Fruit fly (Drosophila melanogaster) whole organism, embryonic: ENCODE results near the gene CG15894.

ENCODE experiments used
- Antp ChIP-seq: fragments of 200-800 bp; sonication (Bioruptor generic); optimal IDR thresholded peaks from 3 replicates; lab custom pipeline; 2016; ENCODE audit warnings: missing biosample characterization, missing genetic modification characterization
- C15 ChIP-seq: fragments of 200-800 bp; sonication (Bioruptor generic); IDR thresholded peaks from 3 replicates; pipeline ENCODE4 v1.3.6; 2022; ENCODE audit warnings: missing biosample characterization, missing genetic modification characterization
- CG11560 ChIP-seq: fragments of 200-800 bp; sonication (Bioruptor generic); IDR thresholded peaks from 3 replicates; pipeline ENCODE4 v1.3.6; 2022; ENCODE audit warnings: missing biosample characterization, missing genetic modification characterization
- CG13894 ChIP-seq: fragments of 200-800 bp; sonication (Bioruptor generic); optimal IDR thresholded peaks from 3 replicates; lab custom pipeline; 2018; ENCODE audit warnings: missing biosample characterization, mild to moderate bottlenecking, missing genetic modification characterization, moderate library complexity
- CG15073 ChIP-seq: fragments of 200-800 bp; sonication (Bioruptor generic); optimal IDR thresholded peaks from 2 replicates; lab custom pipeline; 2016; ENCODE audit warnings: missing biosample characterization, missing genetic modification characterization
- CG15514 ChIP-seq: fragments of 200-800 bp; sonication (Bioruptor generic); optimal IDR thresholded peaks from 3 replicates; lab custom pipeline; 2017; ENCODE audit warnings: missing biosample characterization, missing genetic modification characterization, mild to moderate bottlenecking, moderate library complexity, missing genetic modification reagents
- CG16863 ChIP-seq: fragments of 200-800 bp; sonication (Bioruptor generic); optimal IDR thresholded peaks from 3 replicates; lab custom pipeline; 2016; ENCODE audit warnings: missing biosample characterization, missing genetic modification characterization
- CG18476 ChIP-seq: fragments of 200-800 bp; sonication (Bioruptor generic); optimal IDR thresholded peaks from 2 replicates; lab custom pipeline; 2016; ENCODE audit warnings: missing biosample characterization, mild to moderate bottlenecking, missing genetic modification characterization
- CG2202 ChIP-seq: fragments of 200-800 bp; sonication (Bioruptor generic); optimal IDR thresholded peaks from 2 replicates; lab custom pipeline; 2018; ENCODE audit warnings: missing biosample characterization, mild to moderate bottlenecking, missing genetic modification characterization
- CG3407 ChIP-seq: fragments of 200-800 bp; sonication (Bioruptor generic); optimal IDR thresholded peaks from 2 replicates; lab custom pipeline; 2018; ENCODE audit warnings: missing biosample characterization, mild to moderate bottlenecking, missing genetic modification characterization
- CG4282 ChIP-seq: fragments of 200-800 bp; sonication (Bioruptor generic); optimal IDR thresholded peaks from 2 replicates; lab custom pipeline; 2016; ENCODE audit warnings: missing biosample characterization, missing genetic modification characterization
- CG43689 ChIP-seq: fragments of 200-800 bp; sonication (Bioruptor generic); IDR thresholded peaks from 2 replicates; pipeline ENCODE4 v1.3.6; 2022; ENCODE audit warnings: missing biosample characterization, missing genetic modification characterization
- CG4617 ChIP-seq: fragments of 200-800 bp; sonication (Bioruptor generic); optimal IDR thresholded peaks from 3 replicates; lab custom pipeline; 2016; ENCODE audit warnings: missing biosample characterization, missing genetic modification characterization, borderline replicate concordance
- CG4730 ChIP-seq: fragments of 200-800 bp; sonication (Bioruptor generic); IDR thresholded peaks from 2 replicates; pipeline ENCODE4 v1.3.6; 2022; ENCODE audit warnings: missing biosample characterization, missing genetic modification characterization
- CG9437 ChIP-seq: fragments of 200-800 bp; sonication (Bioruptor generic); optimal IDR thresholded peaks from 2 replicates; lab custom pipeline; 2018; ENCODE audit warnings: missing biosample characterization, mild to moderate bottlenecking, missing genetic modification characterization
- CG9609 ChIP-seq: fragments of 200-800 bp; sonication (Bioruptor generic); optimal IDR thresholded peaks from 3 replicates; lab custom pipeline; 2016; ENCODE audit warnings: missing biosample characterization, missing genetic modification characterization
- CTCF ChIP-seq: fragments of 200-800 bp; sonication (Bioruptor generic); optimal IDR thresholded peaks from 2 replicates; lab custom pipeline; 2017; ENCODE audit warnings: missing biosample characterization, mild to moderate bottlenecking, missing genetic modification characterization, moderate library complexity
- CkIIα-i1 ChIP-seq: fragments of 200-800 bp; sonication (Bioruptor generic); IDR thresholded peaks from 2 replicates; pipeline ENCODE4 v1.3.6; 2022; ENCODE audit warnings: missing biosample characterization, missing genetic modification characterization
- Doc2 ChIP-seq: fragments of 200-800 bp; sonication (Bioruptor generic); IDR thresholded peaks from 2 replicates; pipeline ENCODE4 v1.3.6; 2022; ENCODE audit warnings: missing biosample characterization, missing genetic modification characterization
- E2f1 ChIP-seq: fragments of 200-800 bp; sonication (Bioruptor generic); IDR thresholded peaks from 2 replicates; pipeline ENCODE4 v1.3.6; 2022; ENCODE audit warnings: missing biosample characterization, missing genetic modification characterization
- HmgD ChIP-seq: fragments of 200-800 bp; sonication (Bioruptor generic); optimal IDR thresholded peaks from 3 replicates; lab custom pipeline; 2016; ENCODE audit warnings: missing biosample characterization, missing genetic modification characterization
- Lim3 ChIP-seq: fragments of 200-800 bp; sonication (Bioruptor generic); IDR thresholded peaks from 2 replicates; pipeline ENCODE4 v1.3.6; 2022; ENCODE audit warnings: missing biosample characterization, missing genetic modification characterization
- NFAT ChIP-seq: fragments of 200-800 bp; sonication (Bioruptor generic); IDR thresholded peaks from 2 replicates; pipeline ENCODE4 v1.3.6; 2022; ENCODE audit warnings: missing biosample characterization, missing genetic modification characterization
- Neu2 ChIP-seq: fragments of 200-800 bp; sonication (Bioruptor generic); optimal IDR thresholded peaks from 3 replicates; lab custom pipeline; 2016; ENCODE audit warnings: missing biosample characterization, missing genetic modification characterization, borderline replicate concordance
- Oli ChIP-seq: fragments of 200-800 bp; sonication (Bioruptor generic); optimal IDR thresholded peaks from 2 replicates; lab custom pipeline; 2018; ENCODE audit warnings: missing biosample characterization, mild to moderate bottlenecking, missing genetic modification characterization, moderate library complexity
- Opbp ChIP-seq: fragments of 200-800 bp; sonication (Bioruptor generic); IDR thresholded peaks from 3 replicates; pipeline ENCODE4 v1.3.6; 2022; ENCODE audit warnings: missing biosample characterization, missing genetic modification characterization; ENCODE audit not compliant: partially characterized antibody
- Ssrp ChIP-seq: fragments of 200-800 bp; sonication (Bioruptor generic); optimal IDR thresholded peaks from 2 replicates; lab custom pipeline; 2018; ENCODE audit warnings: missing biosample characterization, mild to moderate bottlenecking, missing genetic modification characterization, moderate library complexity
- Trl ChIP-seq, 3 experiments: fragments of >200 bp in 2 of 3; fragments of 200-800 bp in 1 of 3; sonication (Bioruptor generic) in 1 of 3; optimal IDR thresholded peaks; 2 replicates in 1 of 3; 3 replicates in 2 of 3; lab custom pipeline; 2016 to 2017; ENCODE audit warnings: missing biosample characterization in 1 of 3, missing genetic modification characterization in 1 of 3
- al ChIP-seq: fragments of 200-800 bp; sonication (Bioruptor generic); IDR thresholded peaks from 2 replicates; pipeline ENCODE4 v1.3.6; 2022; ENCODE audit warnings: missing biosample characterization, missing genetic modification characterization
- cato ChIP-seq: fragments of 200-800 bp; sonication (Bioruptor generic); optimal IDR thresholded peaks from 2 replicates; lab custom pipeline; 2016; ENCODE audit warnings: missing biosample characterization, missing genetic modification characterization, borderline replicate concordance
- chinmo ChIP-seq: fragments of 200-800 bp; sonication (Bioruptor generic); IDR thresholded peaks from 4 replicates; pipeline ENCODE4 v1.3.6; 2022; ENCODE audit warnings: missing biosample characterization, missing genetic modification characterization; ENCODE audit not compliant: partially characterized antibody
- croc ChIP-seq: fragments of 200-800 bp; sonication (Bioruptor generic); conservative IDR thresholded peaks from 3 replicates; pipeline ENCODE4 v1.3.6; 2022; ENCODE audit warnings: missing biosample characterization, missing genetic modification characterization
- crol ChIP-seq: fragments of 200-800 bp; sonication (Bioruptor generic); IDR thresholded peaks from 2 replicates; pipeline ENCODE4 v1.3.6; 2022; ENCODE audit warnings: missing biosample characterization, missing genetic modification characterization
- dimm ChIP-seq: fragments of 200-800 bp; sonication (Bioruptor generic); IDR thresholded peaks from 2 replicates; pipeline ENCODE4 v1.3.6; 2022; ENCODE audit warnings: missing biosample characterization, missing genetic modification characterization
- dmrt99B ChIP-seq: fragments of 200-800 bp; sonication (Bioruptor generic); optimal IDR thresholded peaks from 2 replicates; lab custom pipeline; 2018; ENCODE audit warnings: missing biosample characterization, mild to moderate bottlenecking, missing genetic modification characterization, moderate library complexity
- emc ChIP-seq: fragments of 200-800 bp; sonication (Bioruptor generic); optimal IDR thresholded peaks from 2 replicates; lab custom pipeline; 2016; ENCODE audit warnings: missing biosample characterization, missing genetic modification characterization
- esg ChIP-seq: fragments of 200-800 bp; sonication (Bioruptor generic); conservative IDR thresholded peaks from 2 replicates; pipeline ENCODE4 v1.3.6; 2022; ENCODE audit warnings: missing biosample characterization, missing genetic modification characterization
- fd64A ChIP-seq: fragments of 200-800 bp; sonication (Bioruptor generic); optimal IDR thresholded peaks from 3 replicates; lab custom pipeline; 2018; ENCODE audit warnings: missing biosample characterization, mild to moderate bottlenecking, missing genetic modification characterization
- gce ChIP-seq: fragments of 200-800 bp; sonication (Bioruptor generic); IDR thresholded peaks from 3 replicates; pipeline ENCODE4 v1.3.6; 2022; ENCODE audit warnings: missing biosample characterization, missing genetic modification characterization
- gsb-n ChIP-seq: fragments of 200-800 bp; sonication (Bioruptor generic); optimal IDR thresholded peaks from 3 replicates; lab custom pipeline; 2018; ENCODE audit warnings: missing biosample characterization, mild to moderate bottlenecking, missing genetic modification characterization
- lov ChIP-seq, 2 experiments: fragments of 200-800 bp in 1 of 2; fragments of >200 bp in 1 of 2; sonication (Bioruptor generic) in 1 of 2; IDR thresholded peaks in 1 of 2; optimal IDR thresholded peaks in 1 of 2; 2 replicates in 1 of 2; 3 replicates in 1 of 2; pipeline versions ENCODE4 v1.3.6 to Lab custom; 2017 to 2022; ENCODE audit warnings: missing biosample characterization in 1 of 2, missing genetic modification characterization in 1 of 2
- maf-S ChIP-seq: fragments of 200-800 bp; sonication (Bioruptor generic); optimal IDR thresholded peaks from 2 replicates; lab custom pipeline; 2016; ENCODE audit warnings: missing biosample characterization, missing genetic modification characterization
- pb ChIP-seq: fragments of 200-800 bp; sonication (Bioruptor generic); optimal IDR thresholded peaks from 3 replicates; lab custom pipeline; 2016; ENCODE audit warnings: missing biosample characterization, missing genetic modification characterization
- pita ChIP-seq: fragments of 200-800 bp; sonication (Bioruptor generic); optimal IDR thresholded peaks from 2 replicates; lab custom pipeline; 2017; ENCODE audit warnings: missing biosample characterization, mild to moderate bottlenecking, missing genetic modification characterization
- pzg ChIP-seq: fragments of 200-800 bp; sonication (Bioruptor generic); optimal IDR thresholded peaks from 3 replicates; lab custom pipeline; 2018; ENCODE audit warnings: missing biosample characterization, mild to moderate bottlenecking, missing genetic modification characterization, moderate library complexity
- sc ChIP-seq, 3 experiments: fragments of >200 bp in 2 of 3; fragments of 200-800 bp in 1 of 3; sonication (Bioruptor generic) in 1 of 3; optimal IDR thresholded peaks; 2 replicates in 2 of 3; 3 replicates in 1 of 3; lab custom pipeline; 2017; ENCODE audit warnings: mild to moderate bottlenecking in 1 of 3, missing biosample characterization in 1 of 3, missing genetic modification characterization in 1 of 3, missing genetic modification reagents in 1 of 3
- sens-2 ChIP-seq: fragments of 200-800 bp; sonication (Bioruptor generic); IDR thresholded peaks from 2 replicates; pipeline ENCODE4 v1.3.6; 2022; ENCODE audit warnings: missing biosample characterization, missing genetic modification characterization
- sisA ChIP-seq: fragments of 200-800 bp; sonication (Bioruptor generic); IDR thresholded peaks from 2 replicates; pipeline ENCODE4 v1.3.6; 2022; ENCODE audit warnings: missing biosample characterization, missing genetic modification characterization
- toy ChIP-seq: fragments of 200-800 bp; sonication (Bioruptor generic); IDR thresholded peaks from 2 replicates; pipeline ENCODE4 v1.3.6; 2022; ENCODE audit warnings: missing biosample characterization, missing genetic modification characterization
- trem ChIP-seq: fragments of 200-800 bp; optimal IDR thresholded peaks from 3 replicates; lab custom pipeline; 2019; ENCODE audit warnings: missing biosample characterization, mild to moderate bottlenecking, missing genetic modification characterization, moderate library complexity
- z ChIP-seq: fragments of 200-800 bp; sonication (Bioruptor generic); IDR thresholded peaks from 3 replicates; pipeline ENCODE4 v1.3.6; 2022; ENCODE audit warnings: missing biosample characterization, missing genetic modification characterization

Gene CG15894

DNA sequence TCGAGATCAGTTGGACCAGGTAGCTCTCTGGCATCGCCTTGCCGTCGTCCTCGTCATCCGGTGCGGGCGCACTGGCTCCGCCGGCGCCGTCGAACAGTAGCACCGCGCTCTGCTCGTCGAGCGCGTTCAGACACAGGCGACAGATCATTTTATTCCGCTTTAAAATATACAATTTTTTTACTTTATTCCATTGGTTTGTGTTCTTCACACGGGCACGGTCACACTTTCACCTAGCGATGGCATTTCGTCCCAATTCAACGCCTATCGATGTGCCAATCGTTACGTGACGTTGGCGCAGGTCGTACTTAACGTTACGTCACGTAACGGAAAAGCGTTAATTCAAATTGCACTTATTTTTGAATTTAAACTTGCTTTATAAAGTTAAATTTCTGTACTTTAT is 8.0 kb upstream of the CG15894 start, which contains the start of gene CG12219 (continued):
- TF ChIP-seq gce (GFP tag; lab: Robert Waterston, UW): no peak
- TF ChIP-seq esg (GFP tag; lab: Robert Waterston, UW): no peak
- TF ChIP-seq CG16863 (GFP tag; lab: Kevin White, UChicago): no peak
- TF ChIP-seq Ssrp (tag; lab: Kevin White, UChicago): no peak
- TF ChIP-seq lov (optimal IDR thresholded peaks at IDR 0.05; lab: Kevin White, UChicago): no peak
- TF ChIP-seq lov (GFP tag; IDR thresholded peaks at IDR 0.05; lab: Robert Waterston, UW): no peak
- TF ChIP-seq toy (GFP tag; lab: Robert Waterston, UW): no peak
- no peak for TF ChIP-seq Antp (GFP tag; lab: Kevin White, UChicago)
- TF ChIP-seq trem (tag; lab: Kevin White, UChicago): peak; percentile 49
- TF ChIP-seq CG43689 (GFP tag; lab: Robert Waterston, UW): no peak
- no peak for TF ChIP-seq al (GFP tag; lab: Robert Waterston, UW)
- peak; percentile 72 for TF ChIP-seq pzg
- no peak for TF ChIP-seq fd64A
- no peak for TF ChIP-seq maf-S (GFP tag; lab: Kevin White, UChicago)
- no peak for TF ChIP-seq z (GFP tag; lab: Robert Waterston, UW)
- no peak for TF ChIP-seq dmrt99B (tag; lab: Kevin White, UChicago)
- no peak for TF ChIP-seq CG11560 (tag; lab: Robert Waterston, UW)
- TF ChIP-seq pita: no peak
- no peak for TF ChIP-seq CG4282 (GFP tag; lab: Kevin White, UChicago)
- TF ChIP-seq CG3407 (GFP tag; lab: Kevin White, UChicago): no peak
- no peak for TF ChIP-seq HmgD (GFP tag; lab: Kevin White, UChicago)
- TF ChIP-seq CTCF (GFP tag; lab: Kevin White, UChicago): no peak
- TF ChIP-seq Oli (tag; lab: Kevin White, UChicago): no peak
- TF ChIP-seq crol: no peak
- TF ChIP-seq CG4730 (GFP tag; lab: Robert Waterston, UW): no peak
- TF ChIP-seq croc (GFP tag; lab: Robert Waterston, UW): no peak
- TF ChIP-seq CkIIα-i1 (GFP tag; lab: Robert Waterston, UW): no peak
- no peak for TF ChIP-seq CG18476 (GFP tag; lab: Kevin White, UChicago)
- no peak for TF ChIP-seq pb (GFP tag; lab: Kevin White, UChicago)
- no peak for TF ChIP-seq Neu2
- TF ChIP-seq E2f1 (GFP tag; lab: Robert Waterston, UW): no peak
- TF ChIP-seq NFAT (GFP tag; lab: Robert Waterston, UW): no peak
- TF ChIP-seq Opbp (GFP tag; lab: Robert Waterston, UW): peak; percentile 63; the same call in 2 of the 3 replicates
- no peak for TF ChIP-seq gsb-n (tag; lab: Kevin White, UChicago)
- TF ChIP-seq chinmo (GFP tag; lab: Robert Waterston, UW): 0 out of 4 replicates have a peak, but pooled peaks have one; percentile 10
- TF ChIP-seq cato (GFP tag; lab: Kevin White, UChicago): no peak
- TF ChIP-seq Trl (optimal IDR thresholded peaks at IDR 0.05; lab: Kevin White, UChicago): no peak
- no peak for TF ChIP-seq Trl (GFP tag; optimal IDR thresholded peaks at IDR 0.05; lab: Kevin White, UChicago)
- no peak for TF ChIP-seq Doc2 (GFP tag; lab: Robert Waterston, UW)
- no peak for TF ChIP-seq Lim3 (GFP tag; lab: Robert Waterston, UW)
- TF ChIP-seq C15 (GFP tag; lab: Robert Waterston, UW): no peak
- TF ChIP-seq CG4617: peak; percentile 84
- no peak for TF ChIP-seq sens-2 (GFP tag; lab: Robert Waterston, UW)
- TF ChIP-seq CG2202 (tag; lab: Kevin White, UChicago): no peak
- TF ChIP-seq CG9437 (GFP tag; lab: Kevin White, UChicago): peak; percentile 100
- no peak for TF ChIP-seq sisA (GFP tag; lab: Robert Waterston, UW)
- no peak for TF ChIP-seq CG15073 (GFP tag; lab: Kevin White, UChicago)
- TF ChIP-seq CG15514 (GFP tag; lab: Kevin White, UChicago): peak; percentile 51
- TF ChIP-seq sc (optimal IDR thresholded peaks at IDR 0.05; lab: Kevin White, UChicago): no peak
- TF ChIP-seq sc (GFP tag; optimal IDR thresholded peaks at IDR 0.05; lab: Kevin White, UChicago): no peak
- no peak for TF ChIP-seq dimm (GFP tag; lab: Robert Waterston, UW)
- no peak for TF ChIP-seq CG13894 (tag; lab: Kevin White, UChicago)
- no peak for TF ChIP-seq emc (GFP tag; lab: Kevin White, UChicago)
- no peak for TF ChIP-seq CG9609 (GFP tag; lab: Kevin White, UChicago)
